Fruit fly (Drosophila melanogaster): ENCODE data around the gene CG42824.

- TF ChIP-seq psq (GFP tag; optimal IDR thresholded peaks at IDR 0.05) (peak; percentile 60), Abd-B (GFP tag; optimal IDR thresholded peaks at IDR 0.05) (no peak), h (GFP tag; optimal IDR thresholded peaks at IDR 0.05) (peak; percentile 84), Dfd (GFP tag; optimal IDR thresholded peaks at IDR 0.05) (peak; percentile 5), usp (GFP tag; optimal IDR thresholded peaks at IDR 0.05) (no peak), lola (GFP tag; optimal IDR thresholded peaks at IDR 0.05) (no peak), Sp1 (GFP tag; optimal IDR thresholded peaks at IDR 0.05) (peak; percentile 48), GATAd (GFP tag; optimal IDR thresholded peaks at IDR 0.05) (no peak), pan (optimal IDR thresholded peaks at IDR 0.05) (no peak), ey (GFP tag; optimal IDR thresholded peaks at IDR 0.05) (peak; percentile 69)
Observed at dm6 chr3R:17386168-17386819, 20.0 kb downstream of the CG42824 start.
